Fruit fly (Drosophila melanogaster) whole organism, embryonic: ENCODE results near the gene SKIP.
A peak's percentile ranks its signal among the peaks of the same experiment; 100 is the strongest.

ENCODE experiments used
- B-H1 ChIP-seq: fragments of 200-800 bp; sonication (Bioruptor generic); IDR thresholded peaks from 3 replicates; pipeline ENCODE4 v1.3.6; 2022; ENCODE audit warnings: missing biosample characterization, missing genetic modification characterization
- BtbVII ChIP-seq: fragments of 200-800 bp; sonication (Bioruptor generic); optimal IDR thresholded peaks from 3 replicates; lab custom pipeline; 2017; ENCODE audit warnings: missing biosample characterization, mild to moderate bottlenecking, missing genetic modification characterization
- CG1024 ChIP-seq: fragments of 200-800 bp; sonication (Bioruptor generic); IDR thresholded peaks from 2 replicates; pipeline ENCODE4 v1.3.6; 2022; ENCODE audit warnings: missing biosample characterization, missing genetic modification characterization
- CG12744 ChIP-seq: fragments of 200-800 bp; sonication (Bioruptor generic); optimal IDR thresholded peaks from 2 replicates; lab custom pipeline; 2016; ENCODE audit warnings: missing biosample characterization, missing genetic modification characterization
- CG13624 ChIP-seq: fragments of 200-800 bp; sonication (Bioruptor generic); optimal IDR thresholded peaks from 2 replicates; lab custom pipeline; 2016; ENCODE audit warnings: missing biosample characterization, missing genetic modification characterization
- CG13894 ChIP-seq: fragments of 200-800 bp; sonication (Bioruptor generic); optimal IDR thresholded peaks from 3 replicates; lab custom pipeline; 2018; ENCODE audit warnings: missing biosample characterization, mild to moderate bottlenecking, missing genetic modification characterization, moderate library complexity
- CG15514 ChIP-seq: fragments of 200-800 bp; sonication (Bioruptor generic); optimal IDR thresholded peaks from 3 replicates; lab custom pipeline; 2017; ENCODE audit warnings: missing biosample characterization, missing genetic modification characterization, mild to moderate bottlenecking, moderate library complexity, missing genetic modification reagents
- CG16779 ChIP-seq: fragments of 200-800 bp; sonication (Bioruptor generic); IDR thresholded peaks from 2 replicates; pipeline ENCODE4 v1.3.6; 2022; ENCODE audit warnings: missing biosample characterization, missing genetic modification characterization
- CG1792 ChIP-seq: fragments of 200-800 bp; sonication (Bioruptor generic); optimal IDR thresholded peaks from 2 replicates; lab custom pipeline; 2016; ENCODE audit warnings: missing biosample characterization, missing genetic modification characterization
- CG2678 ChIP-seq: fragments of 200-800 bp; sonication (Bioruptor generic); optimal IDR thresholded peaks from 3 replicates; lab custom pipeline; 2019; ENCODE audit warnings: missing biosample characterization, mild to moderate bottlenecking, missing genetic modification characterization, moderate library complexity
- CG30403 ChIP-seq: fragments of 200-800 bp; sonication (Bioruptor generic); optimal IDR thresholded peaks from 3 replicates; lab custom pipeline; 2016; ENCODE audit warnings: missing biosample characterization, missing genetic modification characterization
- CG3407 ChIP-seq: fragments of 200-800 bp; sonication (Bioruptor generic); optimal IDR thresholded peaks from 2 replicates; lab custom pipeline; 2018; ENCODE audit warnings: missing biosample characterization, mild to moderate bottlenecking, missing genetic modification characterization
- CG6254 ChIP-seq: fragments of 200-800 bp; sonication (Bioruptor generic); optimal IDR thresholded peaks from 3 replicates; lab custom pipeline; 2017; ENCODE audit warnings: mild to moderate bottlenecking, missing biosample characterization, missing genetic modification reagents, missing genetic modification characterization
- CG6683 ChIP-seq: fragments of 200-800 bp; sonication (Bioruptor generic); optimal IDR thresholded peaks from 2 replicates; lab custom pipeline; 2017; ENCODE audit warnings: missing biosample characterization, mild to moderate bottlenecking, missing genetic modification characterization, missing genetic modification reagents
- CG6813 ChIP-seq: fragments of 200-800 bp; sonication (Bioruptor generic); optimal IDR thresholded peaks from 2 replicates; lab custom pipeline; 2017; ENCODE audit warnings: missing biosample characterization, missing genetic modification characterization, mild to moderate bottlenecking, moderate library complexity, missing genetic modification reagents
- CG7745 ChIP-seq: fragments of 200-800 bp; sonication (Bioruptor generic); optimal IDR thresholded peaks from 2 replicates; lab custom pipeline; 2018; ENCODE audit warnings: missing biosample characterization, mild to moderate bottlenecking, missing genetic modification characterization, moderate library complexity
- CG8281 ChIP-seq: fragments of 200-800 bp; sonication (Bioruptor generic); optimal IDR thresholded peaks from 2 replicates; lab custom pipeline; 2018; ENCODE audit warnings: missing biosample characterization, mild to moderate bottlenecking, missing genetic modification characterization, moderate library complexity
- CG9215 ChIP-seq: fragments of 200-800 bp; sonication (Bioruptor generic); IDR thresholded peaks from 2 replicates; pipeline ENCODE4 v1.3.6; 2022; ENCODE audit warnings: missing biosample characterization, missing genetic modification characterization
- CrebB ChIP-seq: fragments of 200-800 bp; sonication (Bioruptor generic); optimal IDR thresholded peaks from 3 replicates; lab custom pipeline; 2018; ENCODE audit warnings: missing biosample characterization, mild to moderate bottlenecking, missing genetic modification characterization
- Dfd ChIP-seq, 2 experiments: fragments of >200 bp; optimal IDR thresholded peaks; 2 replicates each; lab custom pipeline; 2017; ENCODE audit warnings: missing biosample characterization in 2 of 2, missing genetic modification characterization in 2 of 2
- H15 ChIP-seq: fragments of 200-800 bp; sonication (Bioruptor generic); IDR thresholded peaks from 3 replicates; pipeline ENCODE4 v1.3.6; 2022; ENCODE audit warnings: missing biosample characterization, missing genetic modification characterization
- HLH3B ChIP-seq: fragments of 200-800 bp; sonication (Bioruptor generic); IDR thresholded peaks from 2 replicates; pipeline ENCODE4 v1.3.6; 2022; ENCODE audit warnings: missing biosample characterization, missing genetic modification characterization
- Hey ChIP-seq: fragments of 200-800 bp; sonication (Bioruptor generic); optimal IDR thresholded peaks from 3 replicates; lab custom pipeline; 2018; ENCODE audit warnings: missing biosample characterization, mild to moderate bottlenecking, missing genetic modification characterization
- Hr78 ChIP-seq, 2 experiments: fragments of 200-800 bp in 1 of 2; fragments of >200 bp in 1 of 2; sonication (Bioruptor generic) in 1 of 2; optimal IDR thresholded peaks; 2 replicates each; lab custom pipeline; 2017 to 2019; ENCODE audit warnings: missing biosample characterization in 2 of 2, missing genetic modification characterization in 2 of 2, mild to moderate bottlenecking in 1 of 2, moderate library complexity in 1 of 2
- Jarid2 ChIP-seq: fragments of 200-800 bp; sonication (Bioruptor generic); optimal IDR thresholded peaks from 3 replicates; lab custom pipeline; 2017; ENCODE audit warnings: mild to moderate bottlenecking, missing biosample characterization, missing genetic modification reagents, missing genetic modification characterization
- MTF-1 ChIP-seq: fragments of 200-800 bp; sonication (Bioruptor generic); optimal IDR thresholded peaks from 2 replicates; lab custom pipeline; 2018; ENCODE audit warnings: missing biosample characterization, mild to moderate bottlenecking, missing genetic modification characterization, borderline replicate concordance
- Max ChIP-seq: fragments of 200-800 bp; sonication (Bioruptor generic); optimal IDR thresholded peaks from 2 replicates; lab custom pipeline; 2016; ENCODE audit warnings: missing biosample characterization, mild to moderate bottlenecking, missing genetic modification characterization
- Optix ChIP-seq: fragments of 200-800 bp; sonication (Bioruptor generic); IDR thresholded peaks from 3 replicates; pipeline ENCODE4 v1.3.6; 2022; ENCODE audit warnings: missing biosample characterization, missing genetic modification characterization
- Ravus ChIP-seq: fragments of 200-800 bp; sonication (Bioruptor generic); IDR thresholded peaks from 2 replicates; pipeline ENCODE4 v1.3.6; 2022; ENCODE audit warnings: missing biosample characterization, missing genetic modification characterization
- Sox102F ChIP-seq: fragments of 200-800 bp; sonication (Bioruptor generic); optimal IDR thresholded peaks from 2 replicates; lab custom pipeline; 2018; ENCODE audit warnings: missing biosample characterization, mild to moderate bottlenecking, missing genetic modification characterization, moderate library complexity
- Trl ChIP-seq, 3 experiments: fragments of >200 bp in 2 of 3; fragments of 200-800 bp in 1 of 3; sonication (Bioruptor generic) in 1 of 3; optimal IDR thresholded peaks; 2 replicates in 1 of 3; 3 replicates in 2 of 3; lab custom pipeline; 2016 to 2017; ENCODE audit warnings: missing biosample characterization in 1 of 3, missing genetic modification characterization in 1 of 3
- bab2 ChIP-seq: fragments of 200-800 bp; sonication (Bioruptor generic); optimal IDR thresholded peaks from 2 replicates; lab custom pipeline; 2016; ENCODE audit warnings: missing biosample characterization, missing genetic modification characterization
- cato ChIP-seq: fragments of 200-800 bp; sonication (Bioruptor generic); optimal IDR thresholded peaks from 2 replicates; lab custom pipeline; 2016; ENCODE audit warnings: missing biosample characterization, missing genetic modification characterization, borderline replicate concordance
- caup ChIP-seq: fragments of 200-800 bp; sonication (Bioruptor generic); optimal IDR thresholded peaks from 3 replicates; lab custom pipeline; 2017; ENCODE audit warnings: missing biosample characterization, mild to moderate bottlenecking, missing genetic modification characterization, moderate library complexity; ENCODE audit not compliant: severe bottlenecking
- chn ChIP-seq: fragments of 200-800 bp; sonication (Bioruptor generic); optimal IDR thresholded peaks from 2 replicates; lab custom pipeline; 2016; ENCODE audit warnings: missing biosample characterization, missing genetic modification characterization
- fd64A ChIP-seq: fragments of 200-800 bp; sonication (Bioruptor generic); optimal IDR thresholded peaks from 3 replicates; lab custom pipeline; 2018; ENCODE audit warnings: missing biosample characterization, mild to moderate bottlenecking, missing genetic modification characterization
- fd96Cb ChIP-seq: fragments of 200-800 bp; sonication (Bioruptor generic); optimal IDR thresholded peaks from 2 replicates; lab custom pipeline; 2018; ENCODE audit warnings: missing biosample characterization, mild to moderate bottlenecking, missing genetic modification characterization, moderate library complexity
- lmd ChIP-seq: fragments of 200-800 bp; sonication (Bioruptor generic); IDR thresholded peaks from 2 replicates; pipeline ENCODE4 v1.3.6; 2022; ENCODE audit warnings: missing biosample characterization, missing genetic modification characterization
- p53 ChIP-seq: fragments of 200-800 bp; sonication (Bioruptor generic); optimal IDR thresholded peaks from 2 replicates; lab custom pipeline; 2016; ENCODE audit warnings: missing biosample characterization, missing genetic modification characterization
- pfk ChIP-seq: fragments of 200-800 bp; sonication (Bioruptor generic); optimal IDR thresholded peaks from 2 replicates; lab custom pipeline; 2018; ENCODE audit warnings: missing biosample characterization, mild to moderate bottlenecking, missing genetic modification characterization, moderate library complexity
- prd ChIP-seq, 3 experiments: fragments of >200 bp in 2 of 3; fragments of 200-800 bp in 1 of 3; sonication (Bioruptor generic) in 1 of 3; optimal IDR thresholded peaks in 2 of 3; IDR thresholded peaks in 1 of 3; 2 replicates in 2 of 3; 3 replicates in 1 of 3; pipeline versions ENCODE4 v1.3.6 to Lab custom; 2017 to 2022; ENCODE audit warnings: missing biosample characterization in 1 of 3, missing genetic modification characterization in 1 of 3
- salm ChIP-seq: fragments of 200-800 bp; sonication (Bioruptor generic); optimal IDR thresholded peaks from 2 replicates; lab custom pipeline; 2018; ENCODE audit warnings: missing biosample characterization, mild to moderate bottlenecking, missing genetic modification characterization
- sisA ChIP-seq: fragments of 200-800 bp; sonication (Bioruptor generic); IDR thresholded peaks from 2 replicates; pipeline ENCODE4 v1.3.6; 2022; ENCODE audit warnings: missing biosample characterization, missing genetic modification characterization
- stc ChIP-seq: fragments of 200-800 bp; sonication (Bioruptor generic); IDR thresholded peaks from 2 replicates; pipeline ENCODE4 v1.3.6; 2022; ENCODE audit warnings: missing biosample characterization, missing genetic modification characterization
- stwl ChIP-seq: fragments of 200-800 bp; sonication (Bioruptor generic); optimal IDR thresholded peaks from 3 replicates; lab custom pipeline; 2018; ENCODE audit warnings: missing biosample characterization, mild to moderate bottlenecking, missing genetic modification characterization, moderate library complexity
- unpg ChIP-seq: fragments of 200-800 bp; sonication (Bioruptor generic); optimal IDR thresholded peaks from 3 replicates; lab custom pipeline; 2018; ENCODE audit warnings: missing biosample characterization, mild to moderate bottlenecking, missing genetic modification characterization, moderate library complexity
- usp ChIP-seq: fragments of >200 bp; optimal IDR thresholded peaks from 2 replicates; lab custom pipeline; 2017; ENCODE audit warnings: missing biosample characterization, missing genetic modification characterization
- vnd ChIP-seq: fragments of 200-800 bp; sonication (Bioruptor generic); IDR thresholded peaks from 3 replicates; pipeline ENCODE4 v1.3.6; 2022; ENCODE audit warnings: missing biosample characterization, missing genetic modification characterization; ENCODE audit not compliant: partially characterized antibody
- wek ChIP-seq: fragments of 200-800 bp; sonication (Bioruptor generic); optimal IDR thresholded peaks from 3 replicates; lab custom pipeline; 2018; ENCODE audit warnings: missing biosample characterization, mild to moderate bottlenecking, missing genetic modification characterization, moderate library complexity

Gene SKIP

dm6 chr3R:22147426-22147825 is 13.8 kb downstream of the SKIP start (continued):
- TF ChIP-seq CG9215 (no peak), CG15514 (GFP tag; lab: Kevin White, UChicago) (peak; percentile 9), Trl (optimal IDR thresholded peaks at IDR 0.05; lab: Kevin White, UChicago) (no peak), Trl (GFP tag; optimal IDR thresholded peaks at IDR 0.05; lab: Kevin White, UChicago) (peak; percentile 12), Dfd (GFP tag; optimal IDR thresholded peaks at IDR 0.05; lab: Kevin White, UChicago) (no peak), CG7745 (tag; lab: Kevin White, UChicago) (peak; percentile 90), CG30403 (no peak), Ravus (GFP tag; lab: Robert Waterston, UW) (no peak), CG16779 (GFP tag; lab: Robert Waterston, UW) (no peak), Sox102F (GFP tag; lab: Kevin White, UChicago) (no peak), fd64A (GFP tag; lab: Kevin White, UChicago) (peak; percentile 69), pfk (GFP tag; lab: Kevin White, UChicago) (peak; percentile 8), H15 (GFP tag; lab: Robert Waterston, UW) (no peak), unpg (GFP tag; lab: Kevin White, UChicago) (peak; percentile 12), CG13894 (tag; lab: Kevin White, UChicago) (no peak), Optix (GFP tag; lab: Robert Waterston, UW) (no peak), sisA (no peak), CG3407 (GFP tag; lab: Kevin White, UChicago) (peak; percentile 57), MTF-1 (GFP tag; lab: Kevin White, UChicago) (peak; percentile 73), CG12744 (peak; percentile 7), cato (GFP tag; lab: Kevin White, UChicago) (no peak), Hey (tag; lab: Kevin White, UChicago) (peak; percentile 2), CG1024 (GFP tag; lab: Robert Waterston, UW) (0 out of 2 replicates have a peak, but pooled peaks have one; percentile 21), lmd (GFP tag; lab: Robert Waterston, UW) (no peak), usp (GFP tag; lab: Kevin White, UChicago) (no peak), Max (GFP tag; lab: Kevin White, UChicago) (peak; percentile 17), fd96Cb (no peak), p53 (GFP tag; lab: Kevin White, UChicago) (no peak), wek (GFP tag; lab: Kevin White, UChicago) (peak; percentile 59), CG6683 (GFP tag; lab: Kevin White, UChicago) (peak; percentile 47), chn (GFP tag; lab: Kevin White, UChicago) (no peak), bab2 (GFP tag; lab: Kevin White, UChicago) (no peak), B-H1 (GFP tag; lab: Robert Waterston, UW) (no peak), CG2678 (tag; lab: Kevin White, UChicago) (peak; percentile 40), CG6813 (GFP tag; lab: Kevin White, UChicago) (peak; percentile 88), HLH3B (no peak), stwl (peak; percentile 39), CG1792 (GFP tag; lab: Kevin White, UChicago) (no peak), Hr78 (GFP tag; optimal IDR thresholded peaks at IDR 0.05; lab: Kevin White, UChicago) (no peak), caup (GFP tag; lab: Kevin White, UChicago) (peak; percentile 87), vnd (no peak), stc (GFP tag; lab: Robert Waterston, UW) (no peak), CrebB (tag; lab: Kevin White, UChicago) (peak; percentile 3), CG8281 (tag; lab: Kevin White, UChicago) (no peak), CG6254 (GFP tag; lab: Kevin White, UChicago) (peak; percentile 44), prd (optimal IDR thresholded peaks at IDR 0.05; lab: Kevin White, UChicago) (no peak), prd (GFP tag; IDR thresholded peaks at IDR 0.05; lab: Robert Waterston, UW) (peak; percentile 45; the same call in 1 of the 3 replicates), salm (no peak), Jarid2 (GFP tag; lab: Kevin White, UChicago) (no peak), BtbVII (GFP tag; lab: Kevin White, UChicago) (peak; percentile 17), CG13624 (GFP tag; lab: Kevin White, UChicago) (no peak)
